Worm (Caenorhabditis elegans) whole organism, young adult: Measurements from ENCODE around the gene R04F11.5.

Experiments used
- F49E8.2 ChIP-seq: sonication (generic microtip); optimal IDR thresholded peaks from 3 replicates; lab custom pipeline; 2017; ENCODE audit warnings: missing genetic modification characterization, mild to moderate bottlenecking, missing compliant biosample characterization, antibody characterized with exemption, moderate library complexity; ENCODE audit not compliant: insufficient read depth
- F52B5.7 ChIP-seq: sonication (generic microtip); optimal IDR thresholded peaks from 2 replicates; lab custom pipeline; 2016; ENCODE audit warnings: mild to moderate bottlenecking, missing genetic modification characterization, missing compliant biosample characterization
- ZK185.1 ChIP-seq: sonication (generic microtip); optimal IDR thresholded peaks from 2 replicates; lab custom pipeline; 2016; ENCODE audit warnings: mild to moderate bottlenecking, missing genetic modification characterization, missing compliant biosample characterization; ENCODE audit not compliant: poor library complexity, severe bottlenecking
- akir-1 ChIP-seq: fragments of 200-800 bp; sonication (Bioruptor generic); optimal IDR thresholded peaks from 2 replicates; lab custom pipeline; 2018; ENCODE audit warnings: mild to moderate bottlenecking, missing genetic modification characterization, moderate library complexity, missing compliant biosample characterization
- aptf-3 ChIP-seq: fragments of 200-800 bp; sonication (Bioruptor generic); IDR thresholded peaks from 2 replicates; pipeline ENCODE4 v1.3.6; 2022; ENCODE audit warnings: missing genetic modification characterization, missing compliant biosample characterization
- attf-3 ChIP-seq: fragments of 200-800 bp; sonication (Bioruptor generic); conservative IDR thresholded peaks from 2 replicates; pipeline ENCODE4 v1.3.6; 2022; ENCODE audit warnings: missing genetic modification reagents, missing genetic modification characterization, missing compliant biosample characterization
- cebp-1 ChIP-seq, 2 experiments: fragments of 200-800 bp in 1 of 2; sonication (Bioruptor generic) in 1 of 2; sonication (generic microtip) in 1 of 2; IDR thresholded peaks in 1 of 2; optimal IDR thresholded peaks in 1 of 2; 2 replicates each; pipeline versions ENCODE4 v1.3.6 to Lab custom; 2017 to 2022; ENCODE audit warnings: missing compliant biosample characterization in 2 of 2, missing genetic modification characterization in 2 of 2, mild to moderate bottlenecking in 1 of 2, missing genetic modification reagents in 1 of 2, moderate library complexity in 1 of 2
- ceh-58 ChIP-seq: fragments of 200-800 bp; sonication (Bioruptor generic); IDR thresholded peaks from 2 replicates; pipeline ENCODE4 v1.3.6; 2022; ENCODE audit warnings: missing genetic modification characterization, missing compliant biosample characterization
- ceh-79 ChIP-seq: sonication (generic microtip); optimal IDR thresholded peaks from 2 replicates; lab custom pipeline; 2017; ENCODE audit warnings: mild to moderate bottlenecking, missing genetic modification characterization, missing compliant biosample characterization
- chd-7 ChIP-seq: sonication (generic microtip); optimal IDR thresholded peaks from 2 replicates; lab custom pipeline; 2016; ENCODE audit warnings: mild to moderate bottlenecking, missing genetic modification characterization, moderate library complexity, missing compliant biosample characterization
- die-1 ChIP-seq: sonication (generic microtip); optimal IDR thresholded peaks from 2 replicates; lab custom pipeline; 2016; ENCODE audit warnings: missing genotype, mild to moderate bottlenecking, missing genetic modification characterization, missing compliant biosample characterization
- dox-1 ChIP-seq: fragments of 200-800 bp; sonication (Bioruptor generic); IDR thresholded peaks from 2 replicates; pipeline ENCODE4 v1.3.6; 2022; ENCODE audit warnings: missing genetic modification reagents, missing genetic modification characterization, missing compliant biosample characterization
- dpff-1 ChIP-seq: sonication (generic microtip); optimal IDR thresholded peaks from 2 replicates; lab custom pipeline; 2017; ENCODE audit warnings: mild to moderate bottlenecking, missing genetic modification characterization, missing compliant biosample characterization
- egrh-3 ChIP-seq: fragments of 200-800 bp; sonication (Bioruptor generic); IDR thresholded peaks from 2 replicates; pipeline ENCODE4 v1.3.6; 2022; ENCODE audit warnings: missing genetic modification reagents, missing genetic modification characterization, missing compliant biosample characterization
- ets-4 ChIP-seq: fragments of 200-800 bp; sonication (Bioruptor generic); optimal IDR thresholded peaks from 2 replicates; lab custom pipeline; 2018; ENCODE audit warnings: mild to moderate bottlenecking, missing genetic modification characterization, missing compliant biosample characterization
- hlh-12 ChIP-seq: sonication (generic microtip); optimal IDR thresholded peaks from 2 replicates; lab custom pipeline; 2016; ENCODE audit warnings: missing genetic modification characterization, missing compliant biosample characterization
- hmg-1.2 ChIP-seq: fragments of 200-800 bp; sonication (Bioruptor generic); IDR thresholded peaks from 2 replicates; pipeline ENCODE4 v1.3.6; 2022; ENCODE audit warnings: missing genetic modification reagents, missing genetic modification characterization, missing compliant biosample characterization
- hmg-20 ChIP-seq: fragments of 200-800 bp; sonication (Bioruptor generic); IDR thresholded peaks from 2 replicates; pipeline ENCODE4 v1.3.6; 2022; ENCODE audit warnings: missing genetic modification reagents, missing genetic modification characterization, missing compliant biosample characterization
- hrde-1 ChIP-seq: sonication (generic microtip); optimal IDR thresholded peaks from 2 replicates; lab custom pipeline; 2016; ENCODE audit warnings: missing genetic modification characterization, mild to moderate bottlenecking, missing compliant biosample characterization, moderate library complexity, missing genotype, missing genetic modification reagents, borderline replicate concordance
- hsf-1 ChIP-seq: fragments of 200-800 bp; sonication (Bioruptor generic); IDR thresholded peaks from 2 replicates; pipeline ENCODE4 v1.3.6; 2022; ENCODE audit warnings: missing genetic modification reagents, missing genetic modification characterization, missing compliant biosample characterization
- lag-1 ChIP-seq: fragments of 200-800 bp; sonication (Bioruptor generic); IDR thresholded peaks from 2 replicates; pipeline ENCODE4 v1.3.6; 2022; ENCODE audit warnings: missing genetic modification reagents, missing genetic modification characterization, missing compliant biosample characterization
- let-526 ChIP-seq: fragments of 200-800 bp; sonication (Bioruptor generic); IDR thresholded peaks from 2 replicates; pipeline ENCODE4 v1.3.6; 2022; ENCODE audit warnings: missing genetic modification reagents, missing genetic modification characterization, missing compliant biosample characterization
- lin-40 ChIP-seq: sonication (generic microtip); optimal IDR thresholded peaks from 2 replicates; lab custom pipeline; 2016; ENCODE audit warnings: missing genetic modification characterization, mild to moderate bottlenecking, missing compliant biosample characterization, missing genotype, missing genetic modification reagents
- lin-54 ChIP-seq: fragments of 200-800 bp; sonication (Bioruptor generic); optimal IDR thresholded peaks from 2 replicates; lab custom pipeline; 2018; ENCODE audit warnings: mild to moderate bottlenecking, missing genetic modification characterization, missing compliant biosample characterization
- lsy-27 ChIP-seq: sonication (generic microtip); optimal IDR thresholded peaks from 2 replicates; lab custom pipeline; 2017; ENCODE audit warnings: missing genetic modification characterization, mild to moderate bottlenecking, missing compliant biosample characterization, antibody characterized with exemption, missing genotype, borderline replicate concordance; ENCODE audit not compliant: insufficient read depth
- madf-6 ChIP-seq: fragments of 200-800 bp; sonication (Bioruptor generic); IDR thresholded peaks from 2 replicates; pipeline ENCODE4 v1.3.6; 2022; ENCODE audit warnings: missing genetic modification reagents, missing genetic modification characterization, missing compliant biosample characterization
- madf-8 ChIP-seq: fragments of 200-800 bp; sonication (Bioruptor generic); conservative IDR thresholded peaks from 2 replicates; pipeline ENCODE4 v1.3.6; 2022; ENCODE audit warnings: missing genetic modification reagents, missing genetic modification characterization, missing compliant biosample characterization
- mes-4 ChIP-seq: sonication (generic microtip); optimal IDR thresholded peaks from 2 replicates; lab custom pipeline; 2016; ENCODE audit warnings: missing genotype, missing genetic modification characterization, missing compliant biosample characterization
- nfya-1 ChIP-seq: sonication (generic microtip); optimal IDR thresholded peaks from 2 replicates; lab custom pipeline; 2017; ENCODE audit warnings: antibody characterized with exemption, missing compliant biosample characterization, missing genetic modification characterization, borderline replicate concordance; ENCODE audit not compliant: insufficient read depth
- nfyb-1 ChIP-seq: fragments of 200-800 bp; sonication (Bioruptor generic); IDR thresholded peaks from 2 replicates; pipeline ENCODE4 v1.3.6; 2022; ENCODE audit warnings: missing genetic modification reagents, missing genetic modification characterization, missing compliant biosample characterization
- nhr-27 ChIP-seq: fragments of 200-800 bp; sonication (Bioruptor generic); optimal IDR thresholded peaks from 2 replicates; lab custom pipeline; 2018; ENCODE audit warnings: mild to moderate bottlenecking, missing genetic modification characterization, moderate library complexity, missing compliant biosample characterization
- nhr-80 ChIP-seq: sonication (generic microtip); optimal IDR thresholded peaks from 2 replicates; lab custom pipeline; 2016; ENCODE audit warnings: missing genetic modification characterization, missing compliant biosample characterization
- rec-8 ChIP-seq, 2 experiments: sonication (generic microtip); optimal IDR thresholded peaks; 2 replicates each; lab custom pipeline; 2016; ENCODE audit warnings: mild to moderate bottlenecking in 2 of 2, missing genetic modification characterization in 2 of 2, missing genetic modification reagents in 2 of 2, missing genotype in 2 of 2, missing biosample characterization in 1 of 2, missing compliant biosample characterization in 1 of 2, moderate library complexity in 1 of 2
- repo-1 ChIP-seq: sonication (generic microtip); optimal IDR thresholded peaks from 2 replicates; lab custom pipeline; 2017; ENCODE audit warnings: mild to moderate bottlenecking, missing genetic modification characterization, missing compliant biosample characterization
- snpc-1.1 ChIP-seq: sonication (generic microtip); optimal IDR thresholded peaks from 2 replicates; lab custom pipeline; 2017; ENCODE audit warnings: missing genetic modification characterization, mild to moderate bottlenecking, missing compliant biosample characterization, antibody characterized with exemption, moderate library complexity, missing genotype, missing genetic modification reagents; ENCODE audit not compliant: insufficient read depth
- snpc-3.4 ChIP-seq: sonication (generic microtip); optimal IDR thresholded peaks from 2 replicates; lab custom pipeline; 2017; ENCODE audit warnings: missing genetic modification characterization, mild to moderate bottlenecking, missing compliant biosample characterization, antibody characterized with exemption, moderate library complexity, missing genotype, missing genetic modification reagents
- snpc-4 ChIP-seq, 5 experiments: fragments of 150-350 bp in 1 of 5; sonication (generic microtip) in 4 of 5; optimal IDR thresholded peaks; 2 replicates each; lab custom pipeline; 2014 to 2018; ENCODE audit warnings: missing genetic modification characterization in 5 of 5, missing biosample characterization in 3 of 5, antibody characterized with exemption in 2 of 5, mild to moderate bottlenecking in 2 of 5, missing compliant biosample characterization in 2 of 5, missing genotype in 2 of 5, moderate library complexity in 2 of 5, missing genetic modification reagents in 1 of 5
- tlf-1 ChIP-seq: fragments of 200-800 bp; sonication (Bioruptor generic); optimal IDR thresholded peaks from 2 replicates; lab custom pipeline; 2018; ENCODE audit warnings: mild to moderate bottlenecking, missing genetic modification characterization, missing compliant biosample characterization
- unc-130 ChIP-seq: sonication (generic microtip); optimal IDR thresholded peaks from 2 replicates; lab custom pipeline; 2016; ENCODE audit warnings: missing genetic modification reagents, missing genetic modification characterization, missing compliant biosample characterization
- zfh-2 ChIP-seq: fragments of 200-800 bp; sonication (Bioruptor generic); conservative IDR thresholded peaks from 2 replicates; pipeline ENCODE4 v1.3.6; 2022; ENCODE audit warnings: missing genetic modification reagents, missing genetic modification characterization, missing compliant biosample characterization
- zim-3 ChIP-seq: sonication (generic microtip); optimal IDR thresholded peaks from 2 replicates; lab custom pipeline; 2017; ENCODE audit warnings: mild to moderate bottlenecking, missing genetic modification characterization, moderate library complexity, missing compliant biosample characterization
- ztf-18 ChIP-seq: sonication (generic microtip); optimal IDR thresholded peaks from 2 replicates; lab custom pipeline; 2016; ENCODE audit warnings: missing genotype, mild to moderate bottlenecking, missing genetic modification characterization, missing compliant biosample characterization
- ztf-22 ChIP-seq: fragments of 200-800 bp; sonication (Bioruptor generic); optimal IDR thresholded peaks from 2 replicates; lab custom pipeline; 2018; ENCODE audit warnings: mild to moderate bottlenecking, missing genetic modification characterization, moderate library complexity, missing compliant biosample characterization
- ztf-25 ChIP-seq: fragments of 200-800 bp; sonication (Bioruptor generic); IDR thresholded peaks from 2 replicates; pipeline ENCODE4 v1.3.6; 2022; ENCODE audit warnings: missing genetic modification reagents, missing genetic modification characterization, missing compliant biosample characterization
- ztf-28 ChIP-seq: fragments of 200-800 bp; sonication (Bioruptor generic); IDR thresholded peaks from 2 replicates; pipeline ENCODE4 v1.3.6; 2022; ENCODE audit warnings: missing genetic modification reagents, missing genetic modification characterization, missing compliant biosample characterization

The R04F11.5 gene

ce11 chrV:12317894-12318553 is at the start of gene R04F11.5, which contains the start of gene R04F11.2:
TSS of gene R04F11.5 (minus strand) at chrV:12318019.
TSS of gene R04F11.2 (plus strand) at chrV:12318381.
- TF ChIP-seq ZK185.1 (tag; lab: Kevin White, UChicago) (peak; percentile 44), mes-4 (tag; lab: Kevin White, UChicago) (no peak), hmg-20 (GFP tag; lab: Robert Waterston, UW) (no peak), hsf-1 (GFP tag; lab: Robert Waterston, UW) (0 out of 2 replicates have a peak, but pooled peaks have one; percentile 55), dox-1 (GFP tag; lab: Robert Waterston, UW) (peak; percentile 79), F52B5.7 (no peak), lin-40 (tag; lab: Kevin White, UChicago) (peak; percentile 54), madf-6 (GFP tag; lab: Robert Waterston, UW) (peak; percentile 88), lin-54 (GFP tag; lab: Kevin White, UChicago) (peak; percentile 77), unc-130 (GFP tag; lab: Kevin White, UChicago) (no peak), ceh-79 (no peak), attf-3 (GFP tag; lab: Robert Waterston, UW) (peak; percentile 99), rec-8 (tag; optimal IDR thresholded peaks at IDR 0.05; lab: Kevin White, UChicago) (no peak), egrh-3 (GFP tag; lab: Robert Waterston, UW) (no peak), zfh-2 (GFP tag; lab: Robert Waterston, UW) (no peak), nhr-80 (tag; lab: Kevin White, UChicago) (no peak), snpc-1.1 (peak; percentile 9), zim-3 (tag; lab: Kevin White, UChicago) (no peak), ets-4 (GFP tag; lab: Kevin White, UChicago) (no peak), ztf-25 (no peak), repo-1 (no peak), akir-1 (GFP tag; lab: Kevin White, UChicago) (no peak), chd-7 (tag; lab: Kevin White, UChicago) (no peak), hmg-1.2 (GFP tag; lab: Robert Waterston, UW) (peak; percentile 58), hrde-1 (tag; lab: Kevin White, UChicago) (no peak), snpc-4 (GFP tag; optimal IDR thresholded peaks at IDR 0.05; lab: Kevin White, UChicago) (no peak), snpc-4 (tag; optimal IDR thresholded peaks at IDR 0.05; lab: Kevin White, UChicago) (peak; percentile 31 to 66 (median 38)), dpff-1 (no peak), let-526 (GFP tag; lab: Robert Waterston, UW) (no peak), lag-1 (GFP tag; lab: Robert Waterston, UW) (no peak), nfya-1 (tag; lab: Kevin White, UChicago) (no peak), ztf-28 (GFP tag; lab: Robert Waterston, UW) (no peak), snpc-3.4 (tag; lab: Kevin White, UChicago) (peak; percentile 67), madf-8 (peak; percentile 67), tlf-1 (peak; percentile 40), hlh-12 (tag; lab: Kevin White, UChicago) (no peak), ceh-58 (no peak), nhr-27 (tag; lab: Kevin White, UChicago) (no peak), ztf-18 (tag; lab: Kevin White, UChicago) (peak; percentile 83), die-1 (no peak), cebp-1 (GFP tag; IDR thresholded peaks at IDR 0.05; lab: Robert Waterston, UW) (no peak), cebp-1 (tag; optimal IDR thresholded peaks at IDR 0.05; lab: Kevin White, UChicago) (peak; percentile 52), ztf-22 (no peak), lsy-27 (tag; lab: Kevin White, UChicago) (peak; percentile 32), nfyb-1 (GFP tag; lab: Robert Waterston, UW) (peak; percentile 36; the same call in 1 of the 2 replicates), aptf-3 (GFP tag; lab: Robert Waterston, UW) (no peak), F49E8.2 (peak; percentile 64)
